Worm (Caenorhabditis elegans) whole organism, mixed stage, embryonic: ENCODE measurements around the gene T06D8.2.

Experiments
- ces-1 ChIP-seq: fragments of 150-350 bp; optimal IDR thresholded peaks from 2 replicates; lab custom pipeline; 2014; ENCODE audit warnings: missing biosample characterization, missing genetic modification reagents, missing genetic modification characterization
- elt-3 ChIP-seq: fragments of 150-350 bp; optimal IDR thresholded peaks from 2 replicates; lab custom pipeline; 2014; ENCODE audit warnings: missing biosample characterization, missing genetic modification characterization
- lsy-2 ChIP-seq: fragments of 150-350 bp; optimal IDR thresholded peaks from 2 replicates; lab custom pipeline; 2014; ENCODE audit warnings: missing biosample characterization, missing genetic modification characterization
- nhr-28 ChIP-seq: fragments of 150-350 bp; optimal IDR thresholded peaks from 2 replicates; lab custom pipeline; 2014; ENCODE audit warnings: missing biosample characterization, missing genetic modification characterization
- zip-8 ChIP-seq: fragments of 150-350 bp; optimal IDR thresholded peaks from 2 replicates; lab custom pipeline; 2014; ENCODE audit warnings: missing biosample characterization, missing genetic modification characterization

- no peak for TF ChIP-seq nhr-28 (tag; lab: Kevin White, UChicago)
- TF ChIP-seq elt-3 (tag; lab: Kevin White, UChicago): no peak
- no peak for TF ChIP-seq zip-8 (tag; lab: Kevin White, UChicago)
- no peak for TF ChIP-seq ces-1
- TF ChIP-seq lsy-2 (tag; lab: Kevin White, UChicago): no peak
Measured at ce11 chrII:11205783-11206182, 20.7 kb upstream of the T06D8.2 start.
